Fruit fly (Drosophila melanogaster): Measurements from ENCODE around the gene eIF3d1.

DNA sequence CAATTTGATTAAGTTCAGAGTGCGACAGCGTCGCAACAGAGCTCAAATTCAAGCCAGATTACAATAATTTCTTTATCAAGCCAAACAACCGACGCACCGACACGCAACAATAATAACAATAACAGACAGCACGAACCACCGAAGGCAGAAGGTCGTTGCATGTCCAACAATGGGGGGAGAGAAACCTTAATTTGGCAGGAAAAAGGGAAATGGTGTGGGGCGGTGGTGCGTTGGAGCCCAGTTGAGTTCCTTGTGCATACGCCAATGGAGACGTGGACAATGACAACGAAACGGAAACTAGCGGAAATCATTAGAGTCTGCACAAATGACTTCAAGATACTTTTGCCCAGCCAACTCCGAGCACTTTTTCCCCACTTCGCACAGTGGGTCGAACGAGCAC, 40.3 kb upstream of the eIF3d1 start:
- no peak for TF ChIP-seq CG9948 (tag; optimal IDR thresholded peaks at IDR 0.05)
- no peak for TF ChIP-seq CG10348 (GFP tag; IDR thresholded peaks at IDR 0.05)
- TF ChIP-seq CG12605 (GFP tag; IDR thresholded peaks at IDR 0.05): no peak
- TF ChIP-seq CG13204 (GFP tag; optimal IDR thresholded peaks at IDR 0.05): no peak
- TF ChIP-seq EcR (GFP tag; optimal IDR thresholded peaks at IDR 0.05): no peak

Data from whole organism, pupa.